Fruit fly (Drosophila melanogaster): ENCODE measurements around the gene Mdr65.

Gene Mdr65

DNA sequence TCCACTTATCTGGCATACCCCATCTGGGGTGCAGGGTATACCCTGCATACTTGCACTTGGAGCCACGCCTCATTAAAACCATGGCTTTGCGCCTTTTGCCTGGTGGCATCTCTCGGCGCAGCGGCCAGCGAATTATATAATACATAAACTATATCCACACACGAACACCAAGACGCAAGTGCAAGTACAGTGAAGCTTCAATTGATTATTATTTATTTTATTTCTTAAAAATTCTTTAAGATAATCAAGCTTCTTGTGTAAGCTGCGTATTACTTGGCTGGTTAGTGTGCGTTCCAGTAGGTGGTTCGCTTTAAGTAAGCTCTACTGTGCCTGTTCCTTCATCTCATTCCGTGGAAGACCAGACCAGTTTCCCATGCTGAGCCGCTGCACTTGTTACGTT lies 20.8 kb upstream of the Mdr65 start (continued):
- TF ChIP-seq achi (GFP tag; optimal IDR thresholded peaks at IDR 0.05) (peak; percentile 83), CG11294 (GFP tag; IDR thresholded peaks at IDR 0.05) (peak; percentile 44; the same call in 1 of the 2 replicates), Gug (GFP tag; IDR thresholded peaks at IDR 0.05) (peak; percentile 55), Lpt (GFP tag; optimal IDR thresholded peaks at IDR 0.05) (peak; percentile 76), OdsH (GFP tag; optimal IDR thresholded peaks at IDR 0.05) (peak; percentile 82), CG10631 (GFP tag; optimal IDR thresholded peaks at IDR 0.05) (peak; percentile 88), CG15336 (GFP tag; IDR thresholded peaks at IDR 0.05) (peak; percentile 84), CG8632 (GFP tag; optimal IDR thresholded peaks at IDR 0.05) (peak; percentile 73), CG6163 (GFP tag; IDR thresholded peaks at IDR 0.05) (peak; percentile 88), Eip78C (GFP tag) (peak; percentile 98), CG11902 (GFP tag; optimal IDR thresholded peaks at IDR 0.05) (peak; percentile 15)

DNA sequence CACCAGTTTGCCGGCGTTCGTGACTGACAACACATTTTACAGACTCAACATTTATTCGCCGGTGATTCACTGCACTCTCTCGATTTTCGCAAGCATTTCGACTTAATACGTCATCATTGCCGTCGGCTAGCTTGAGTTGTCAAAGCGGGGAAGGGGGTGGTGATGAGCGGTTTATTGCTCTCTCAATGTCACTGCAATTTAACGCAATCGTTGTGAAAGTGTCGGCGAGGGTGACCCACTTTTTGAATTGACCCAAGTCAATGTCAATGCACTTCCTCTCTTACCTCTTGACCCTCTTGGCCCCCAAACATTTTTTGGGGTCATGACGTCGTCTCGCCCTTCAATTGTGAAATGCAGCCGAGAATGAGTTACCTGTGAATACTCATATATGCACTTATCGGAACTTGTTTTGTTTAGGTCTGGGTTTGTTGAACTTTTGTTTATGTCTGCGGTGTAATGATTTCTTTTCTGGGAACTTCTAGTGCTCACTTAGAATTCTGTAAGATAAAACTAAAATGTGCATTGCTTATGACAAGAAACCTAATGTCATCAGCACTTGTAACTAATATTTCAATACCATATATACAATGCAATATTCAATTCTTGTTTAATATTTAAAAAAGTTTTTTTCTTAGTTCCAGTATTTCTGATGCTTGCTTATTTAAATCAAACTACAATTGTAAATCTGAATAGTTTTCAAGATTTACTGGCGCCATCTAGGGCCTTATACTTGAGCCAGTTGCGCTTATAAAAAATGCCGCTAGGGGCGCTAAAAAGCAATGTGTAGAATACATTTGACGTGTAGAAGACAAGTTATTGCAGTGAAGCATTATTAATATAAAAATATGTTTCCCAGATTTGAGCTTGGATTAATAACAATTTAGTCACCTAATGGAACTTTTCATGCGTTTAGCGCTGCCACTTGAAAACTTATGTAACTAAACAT lies 18.6 kb upstream of the Mdr65 start:
- TF ChIP-seq CG7368 (GFP tag; optimal IDR thresholded peaks at IDR 0.05) (no peak), net (GFP tag; optimal IDR thresholded peaks at IDR 0.05) (peak; percentile 12), svp (GFP tag) (peak; percentile 68), Gug (GFP tag; IDR thresholded peaks at IDR 0.05) (no peak), topi (GFP tag; optimal IDR thresholded peaks at IDR 0.05) (peak; percentile 40), Met (GFP tag; optimal IDR thresholded peaks at IDR 0.05) (peak; percentile 66), eg (GFP tag; IDR thresholded peaks at IDR 0.05) (no peak), salr (GFP tag; optimal IDR thresholded peaks at IDR 0.05) (no peak), CG16779 (tag; optimal IDR thresholded peaks at IDR 0.05) (no peak), Sox102F (GFP tag; optimal IDR thresholded peaks at IDR 0.05) (peak; percentile 15), fkh (GFP tag; optimal IDR thresholded peaks at IDR 0.05) (no peak), dac (GFP tag; optimal IDR thresholded peaks at IDR 0.05) (peak; percentile 5), dsx (GFP tag; optimal IDR thresholded peaks at IDR 0.05; ENCODE audit: poor library complexity, severe bottlenecking) (peak; percentile 21), CG6808 (GFP tag; optimal IDR thresholded peaks at IDR 0.05) (no peak), CG8119 (GFP tag; IDR thresholded peaks at IDR 0.05) (no peak), CG1621 (tag; optimal IDR thresholded peaks at IDR 0.05) (no peak), Blimp-1 (GFP tag; optimal IDR thresholded peaks at IDR 0.05) (peak; percentile 65), CG4318 (GFP tag; optimal IDR thresholded peaks at IDR 0.05) (no peak), acj6 (GFP tag; optimal IDR thresholded peaks at IDR 0.05) (peak; percentile 5), Ets21C (GFP tag; optimal IDR thresholded peaks at IDR 0.05) (peak; percentile 38), Hr38 (GFP tag; optimal IDR thresholded peaks at IDR 0.05) (no peak), CG34406 (GFP tag; optimal IDR thresholded peaks at IDR 0.05) (no peak), CG8319 (GFP tag; optimal IDR thresholded peaks at IDR 0.05) (no peak), Ets96B (tag; optimal IDR thresholded peaks at IDR 0.05) (no peak), CG31627 (GFP tag; optimal IDR thresholded peaks at IDR 0.05) (peak; percentile 69), CG11902 (GFP tag; optimal IDR thresholded peaks at IDR 0.05) (no peak), CG8632 (GFP tag; optimal IDR thresholded peaks at IDR 0.05) (no peak), Eip78C (GFP tag) (peak; percentile 38), CG3919 (GFP tag; optimal IDR thresholded peaks at IDR 0.05) (peak; percentile 30), CG6276 (GFP tag; optimal IDR thresholded peaks at IDR 0.05) (no peak), CG6854 (GFP tag; optimal IDR thresholded peaks at IDR 0.05) (peak; percentile 16), CG3032 (tag; optimal IDR thresholded peaks at IDR 0.05) (peak; percentile 4), achi (GFP tag; optimal IDR thresholded peaks at IDR 0.05) (no peak), esn (GFP tag; optimal IDR thresholded peaks at IDR 0.05) (peak; percentile 58), vri (GFP tag; optimal IDR thresholded peaks at IDR 0.05) (no peak), CG11294 (GFP tag; IDR thresholded peaks at IDR 0.05) (no peak), spab (GFP tag; optimal IDR thresholded peaks at IDR 0.05) (no peak), CG11762 (GFP tag; optimal IDR thresholded peaks at IDR 0.05; ENCODE audit: insufficient read depth) (no peak), CG15336 (GFP tag; IDR thresholded peaks at IDR 0.05) (no peak), Smox (GFP tag; optimal IDR thresholded peaks at IDR 0.05) (peak; percentile 37), lz (GFP tag; optimal IDR thresholded peaks at IDR 0.05) (peak; percentile 61), Hr39 (GFP tag; optimal IDR thresholded peaks at IDR 0.05) (peak; percentile 65), fd85E (GFP tag; optimal IDR thresholded peaks at IDR 0.05) (no peak), cyc (GFP tag; optimal IDR thresholded peaks at IDR 0.05) (peak; percentile 57)

All from whole organism, prepupa.